Fruit fly (Drosophila melanogaster) whole organism, embryonic: ENCODE results near the gene Fife.
A peak's percentile ranks its signal among the peaks of the same experiment; 100 is the strongest.

ENCODE experiments used
- B-H1 ChIP-seq: fragments of 200-800 bp; sonication (Bioruptor generic); IDR thresholded peaks from 3 replicates; pipeline ENCODE4 v1.3.6; 2022; ENCODE audit warnings: missing biosample characterization, missing genetic modification characterization
- CG10543 ChIP-seq: fragments of 200-800 bp; sonication (Bioruptor generic); optimal IDR thresholded peaks from 3 replicates; lab custom pipeline; 2017; ENCODE audit warnings: missing biosample characterization, mild to moderate bottlenecking, missing genetic modification characterization, moderate library complexity
- CG10979 ChIP-seq: fragments of 200-800 bp; sonication (Bioruptor generic); optimal IDR thresholded peaks from 2 replicates; lab custom pipeline; 2018; ENCODE audit warnings: missing biosample characterization, mild to moderate bottlenecking, missing genetic modification characterization, moderate library complexity
- CG11085 ChIP-seq: fragments of 200-800 bp; sonication (Bioruptor generic); IDR thresholded peaks from 2 replicates; pipeline ENCODE4 v1.3.6; 2022; ENCODE audit warnings: missing biosample characterization, missing genetic modification characterization
- CG12659 ChIP-seq: fragments of 200-800 bp; sonication (Bioruptor generic); optimal IDR thresholded peaks from 3 replicates; lab custom pipeline; 2017; ENCODE audit warnings: mild to moderate bottlenecking, missing biosample characterization, missing genetic modification reagents, missing genetic modification characterization
- CG13624 ChIP-seq: fragments of 200-800 bp; sonication (Bioruptor generic); optimal IDR thresholded peaks from 2 replicates; lab custom pipeline; 2016; ENCODE audit warnings: missing biosample characterization, missing genetic modification characterization
- CG17359 ChIP-seq: fragments of 200-800 bp; sonication (Bioruptor generic); optimal IDR thresholded peaks from 3 replicates; lab custom pipeline; 2018; ENCODE audit warnings: missing biosample characterization, mild to moderate bottlenecking, missing genetic modification characterization, moderate library complexity
- CG17361 ChIP-seq: fragments of 200-800 bp; sonication (Bioruptor generic); IDR thresholded peaks from 3 replicates; pipeline ENCODE4 v1.3.6; 2022; ENCODE audit warnings: missing biosample characterization, missing genetic modification characterization
- CG18476 ChIP-seq: fragments of 200-800 bp; sonication (Bioruptor generic); optimal IDR thresholded peaks from 2 replicates; lab custom pipeline; 2016; ENCODE audit warnings: missing biosample characterization, mild to moderate bottlenecking, missing genetic modification characterization
- CG2120 ChIP-seq: fragments of 200-800 bp; sonication (Bioruptor generic); optimal IDR thresholded peaks from 3 replicates; lab custom pipeline; 2016; ENCODE audit warnings: missing biosample characterization, missing genetic modification characterization
- CG2712 ChIP-seq: fragments of 200-800 bp; optimal IDR thresholded peaks from 3 replicates; lab custom pipeline; 2019; ENCODE audit warnings: missing biosample characterization, mild to moderate bottlenecking, missing genetic modification characterization, moderate library complexity
- CG32772 ChIP-seq: fragments of 200-800 bp; sonication (Bioruptor generic); IDR thresholded peaks from 2 replicates; pipeline ENCODE4 v1.3.6; 2022; ENCODE audit warnings: missing biosample characterization, missing genetic modification characterization
- CG3726 ChIP-seq: fragments of 200-800 bp; sonication (Bioruptor generic); IDR thresholded peaks from 3 replicates; pipeline ENCODE4, ENCODE4 v1.3.6; 2022; ENCODE audit warnings: missing biosample characterization, missing genetic modification characterization
- CG4282 ChIP-seq: fragments of 200-800 bp; sonication (Bioruptor generic); optimal IDR thresholded peaks from 2 replicates; lab custom pipeline; 2016; ENCODE audit warnings: missing biosample characterization, missing genetic modification characterization
- CG6272 ChIP-seq: fragments of 200-800 bp; sonication (Bioruptor generic); IDR thresholded peaks from 2 replicates; pipeline ENCODE4 v1.3.6; 2022; ENCODE audit warnings: missing biosample characterization, missing genetic modification characterization
- CG7357 ChIP-seq: fragments of 200-800 bp; sonication (Bioruptor generic); IDR thresholded peaks from 3 replicates; pipeline ENCODE4 v1.3.6; 2022; ENCODE audit warnings: missing biosample characterization, missing genetic modification characterization
- CG7963 ChIP-seq: fragments of 200-800 bp; sonication (Bioruptor generic); IDR thresholded peaks from 3 replicates; pipeline ENCODE4 v1.3.6; 2022; ENCODE audit warnings: missing biosample characterization, missing genetic modification characterization; ENCODE audit not compliant: partially characterized antibody
- CG7987 ChIP-seq: fragments of 200-800 bp; sonication (Bioruptor generic); optimal IDR thresholded peaks from 2 replicates; lab custom pipeline; 2018; ENCODE audit warnings: missing biosample characterization, mild to moderate bottlenecking, missing genetic modification characterization, moderate library complexity
- CG8089 ChIP-seq: fragments of 200-800 bp; sonication (Bioruptor generic); optimal IDR thresholded peaks from 3 replicates; lab custom pipeline; 2016; ENCODE audit warnings: missing biosample characterization, missing genetic modification characterization
- CG8290 ChIP-seq, 3 experiments: fragments of 200-800 bp; sonication (Bioruptor generic); optimal IDR thresholded peaks; 2 replicates each; lab custom pipeline; 2016 to 2019; ENCODE audit warnings: missing biosample characterization in 3 of 3, missing genetic modification characterization in 3 of 3, mild to moderate bottlenecking in 2 of 3, moderate library complexity in 1 of 3
- CG9609 ChIP-seq: fragments of 200-800 bp; sonication (Bioruptor generic); optimal IDR thresholded peaks from 3 replicates; lab custom pipeline; 2016; ENCODE audit warnings: missing biosample characterization, missing genetic modification characterization
- CG9817 ChIP-seq: fragments of 200-800 bp; sonication (Bioruptor generic); optimal IDR thresholded peaks from 2 replicates; lab custom pipeline; 2018; ENCODE audit warnings: missing biosample characterization, mild to moderate bottlenecking, missing genetic modification characterization, moderate library complexity
- E2f2 ChIP-seq: fragments of 200-800 bp; sonication (Bioruptor generic); IDR thresholded peaks from 2 replicates; pipeline ENCODE4 v1.3.6; 2022; ENCODE audit warnings: missing biosample characterization, missing genetic modification characterization
- Elba2 ChIP-seq: fragments of 200-800 bp; sonication (Bioruptor generic); optimal IDR thresholded peaks from 3 replicates; lab custom pipeline; 2016; ENCODE audit warnings: missing biosample characterization, missing genetic modification characterization
- HLH3B ChIP-seq: fragments of 200-800 bp; sonication (Bioruptor generic); IDR thresholded peaks from 2 replicates; pipeline ENCODE4 v1.3.6; 2022; ENCODE audit warnings: missing biosample characterization, missing genetic modification characterization
- Hr51 ChIP-seq, 2 experiments: fragments of 200-800 bp; sonication (Bioruptor generic); optimal IDR thresholded peaks; 2 replicates in 1 of 2; 3 replicates in 1 of 2; lab custom pipeline; 2016 to 2018; ENCODE audit warnings: missing biosample characterization in 2 of 2, missing genetic modification characterization in 2 of 2, mild to moderate bottlenecking in 1 of 2, moderate library complexity in 1 of 2
- Myb ChIP-seq: fragments of 200-800 bp; sonication (Bioruptor generic); optimal IDR thresholded peaks from 2 replicates; lab custom pipeline; 2016; ENCODE audit warnings: missing biosample characterization, missing genetic modification characterization
- NC2α ChIP-seq: fragments of 200-800 bp; sonication (Bioruptor generic); optimal IDR thresholded peaks from 2 replicates; lab custom pipeline; 2016; ENCODE audit warnings: missing biosample characterization, missing genetic modification characterization
- Optix ChIP-seq: fragments of 200-800 bp; sonication (Bioruptor generic); IDR thresholded peaks from 3 replicates; pipeline ENCODE4 v1.3.6; 2022; ENCODE audit warnings: missing biosample characterization, missing genetic modification characterization
- Side ChIP-seq: fragments of 200-800 bp; sonication (Bioruptor generic); optimal IDR thresholded peaks from 2 replicates; lab custom pipeline; 2016; ENCODE audit warnings: missing biosample characterization, missing genetic modification characterization
- Sox102F ChIP-seq: fragments of 200-800 bp; sonication (Bioruptor generic); optimal IDR thresholded peaks from 2 replicates; lab custom pipeline; 2018; ENCODE audit warnings: missing biosample characterization, mild to moderate bottlenecking, missing genetic modification characterization, moderate library complexity
- Xrp1 ChIP-seq: fragments of 200-800 bp; sonication (Bioruptor generic); IDR thresholded peaks from 2 replicates; pipeline ENCODE4 v1.3.6; 2022; ENCODE audit warnings: missing biosample characterization, missing genetic modification characterization
- ab ChIP-seq: fragments of 200-800 bp; sonication (Bioruptor generic); optimal IDR thresholded peaks from 2 replicates; lab custom pipeline; 2016; ENCODE audit warnings: missing biosample characterization, missing genetic modification characterization
- aop ChIP-seq: fragments of 200-800 bp; sonication (Bioruptor generic); IDR thresholded peaks from 2 replicates; pipeline ENCODE4 v1.3.6; 2022; ENCODE audit warnings: missing biosample characterization, missing genetic modification characterization
- bbx ChIP-seq: fragments of 200-800 bp; sonication (Bioruptor generic); IDR thresholded peaks from 2 replicates; pipeline ENCODE4 v1.3.6; 2022; ENCODE audit warnings: missing biosample characterization, missing genetic modification characterization; ENCODE audit not compliant: partially characterized antibody
- bowl ChIP-seq: fragments of 200-800 bp; sonication (Bioruptor generic); IDR thresholded peaks from 2 replicates; pipeline ENCODE4 v1.3.6; 2022; ENCODE audit warnings: missing biosample characterization, missing genetic modification characterization
- cas ChIP-seq: fragments of 200-800 bp; sonication (Bioruptor generic); IDR thresholded peaks from 2 replicates; pipeline ENCODE4 v1.3.6; 2022; ENCODE audit warnings: missing biosample characterization, missing genetic modification characterization
- cwo ChIP-seq: fragments of 200-800 bp; sonication (Bioruptor generic); optimal IDR thresholded peaks from 3 replicates; lab custom pipeline; 2017; ENCODE audit warnings: missing biosample characterization, missing genetic modification characterization, mild to moderate bottlenecking, moderate library complexity, missing genetic modification reagents
- dysf ChIP-seq: fragments of 200-800 bp; sonication (Bioruptor generic); IDR thresholded peaks from 3 replicates; pipeline ENCODE4 v1.3.6; 2022; ENCODE audit warnings: missing biosample characterization, missing genetic modification characterization
- jing ChIP-seq: fragments of 200-800 bp; sonication (Bioruptor generic); optimal IDR thresholded peaks from 2 replicates; lab custom pipeline; 2018; ENCODE audit warnings: missing biosample characterization, mild to moderate bottlenecking, missing genetic modification characterization
- prd ChIP-seq, 3 experiments: fragments of >200 bp in 2 of 3; fragments of 200-800 bp in 1 of 3; sonication (Bioruptor generic) in 1 of 3; optimal IDR thresholded peaks in 2 of 3; IDR thresholded peaks in 1 of 3; 2 replicates in 2 of 3; 3 replicates in 1 of 3; pipeline versions ENCODE4 v1.3.6 to Lab custom; 2017 to 2022; ENCODE audit warnings: missing biosample characterization in 1 of 3, missing genetic modification characterization in 1 of 3
- repo ChIP-seq: fragments of 200-800 bp; sonication (Bioruptor generic); optimal IDR thresholded peaks from 2 replicates; lab custom pipeline; 2016; ENCODE audit warnings: missing biosample characterization, missing genetic modification characterization
- sd ChIP-seq: fragments of 200-800 bp; sonication (Bioruptor generic); optimal IDR thresholded peaks from 3 replicates; lab custom pipeline; 2018; ENCODE audit warnings: missing biosample characterization, mild to moderate bottlenecking, missing genetic modification characterization, moderate library complexity
- sna ChIP-seq: fragments of 200-800 bp; sonication (Bioruptor generic); IDR thresholded peaks from 2 replicates; pipeline ENCODE4 v1.3.6; 2022; ENCODE audit warnings: missing biosample characterization, missing genetic modification characterization; ENCODE audit not compliant: partially characterized antibody
- tio ChIP-seq: fragments of 200-800 bp; sonication (Bioruptor generic); optimal IDR thresholded peaks from 2 replicates; lab custom pipeline; 2017; ENCODE audit warnings: missing biosample characterization, missing genetic modification characterization, inconsistent platforms
- toy ChIP-seq: fragments of 200-800 bp; sonication (Bioruptor generic); IDR thresholded peaks from 2 replicates; pipeline ENCODE4 v1.3.6; 2022; ENCODE audit warnings: missing biosample characterization, missing genetic modification characterization
- trh ChIP-seq: fragments of 200-800 bp; sonication (Bioruptor generic); optimal IDR thresholded peaks from 2 replicates; lab custom pipeline; 2016; ENCODE audit warnings: missing biosample characterization, missing genetic modification characterization
- vnd ChIP-seq: fragments of 200-800 bp; sonication (Bioruptor generic); IDR thresholded peaks from 3 replicates; pipeline ENCODE4 v1.3.6; 2022; ENCODE audit warnings: missing biosample characterization, missing genetic modification characterization; ENCODE audit not compliant: partially characterized antibody
- zen2 ChIP-seq: fragments of 200-800 bp; sonication (Bioruptor generic); IDR thresholded peaks from 3 replicates; pipeline ENCODE4 v1.3.6; 2022; ENCODE audit warnings: missing biosample characterization, missing genetic modification characterization; ENCODE audit not compliant: partially characterized antibody

The Fife gene

DNA sequence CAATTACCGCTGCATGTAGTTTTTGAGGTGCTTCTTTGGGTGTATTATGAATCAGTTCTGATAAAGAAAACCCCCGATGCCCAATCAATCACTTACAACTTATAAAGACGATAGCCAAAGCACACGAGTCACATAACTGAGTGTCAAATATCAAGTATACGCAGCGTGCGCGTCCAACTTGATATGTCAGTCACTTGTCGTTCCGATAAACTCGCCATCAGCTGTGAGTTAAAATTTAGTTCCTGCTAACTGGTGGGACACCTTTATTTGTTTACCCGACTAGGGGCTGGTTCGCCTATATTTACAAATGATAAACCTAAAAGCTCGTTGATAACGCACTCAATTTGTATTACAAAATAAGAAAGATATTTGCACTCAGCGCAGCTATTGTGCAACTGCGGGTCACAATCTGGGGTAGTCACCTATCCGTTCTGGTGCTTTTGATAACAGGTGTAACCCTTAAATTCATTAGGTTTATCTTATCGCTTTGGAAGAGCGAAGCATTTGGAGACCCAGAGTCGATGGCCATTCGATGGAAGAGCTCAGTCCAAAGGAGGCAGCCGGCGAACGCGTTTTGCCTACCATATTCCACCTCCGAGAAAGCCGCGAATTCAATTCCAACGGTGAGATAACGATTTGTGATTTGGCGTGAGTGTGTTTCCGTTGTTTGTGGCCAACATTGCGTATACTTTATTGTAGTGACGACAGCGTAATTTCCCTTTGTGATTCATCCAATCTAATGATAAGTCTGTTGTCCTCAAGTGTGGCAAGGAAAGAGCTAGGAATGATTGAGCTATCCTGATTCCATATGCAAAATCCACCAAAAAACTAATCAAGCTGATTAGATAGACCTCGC lies 63.7 kb downstream of the Fife start, which contains the start of gene CG1246 (continued):
- TF ChIP-seq trh (GFP tag; lab: Kevin White, UChicago) = no peak
- TF ChIP-seq sna (GFP tag; lab: Robert Waterston, UW) = no peak
- TF ChIP-seq Optix (GFP tag; lab: Robert Waterston, UW) = no peak
- no peak for TF ChIP-seq aop (GFP tag; lab: Robert Waterston, UW)
- no peak for TF ChIP-seq dysf (GFP tag; lab: Robert Waterston, UW)
- TF ChIP-seq Xrp1 (GFP tag; lab: Robert Waterston, UW) = no peak
- no peak for TF ChIP-seq bbx (GFP tag; lab: Robert Waterston, UW)
- TF ChIP-seq CG12659 (GFP tag; lab: Kevin White, UChicago) = no peak
- no peak for TF ChIP-seq CG2120 (GFP tag; lab: Kevin White, UChicago)
- no peak for TF ChIP-seq CG7987 (GFP tag; lab: Kevin White, UChicago)
- TF ChIP-seq CG10979 (tag; lab: Kevin White, UChicago) = peak; percentile 8
- TF ChIP-seq CG13624 (GFP tag; lab: Kevin White, UChicago) = no peak
- no peak for TF ChIP-seq CG18476 (GFP tag; lab: Kevin White, UChicago)
- no peak for TF ChIP-seq CG9817
- no peak for TF ChIP-seq Myb (GFP tag; lab: Kevin White, UChicago)
- no peak for TF ChIP-seq CG7963 (GFP tag; lab: Robert Waterston, UW)
- TF ChIP-seq CG10543 (GFP tag; lab: Kevin White, UChicago) = peak; percentile 50
- TF ChIP-seq Elba2 = no peak
- no peak for TF ChIP-seq tio (GFP tag; lab: Kevin White, UChicago)
- no peak for TF ChIP-seq Hr51 (GFP tag; optimal IDR thresholded peaks at IDR 0.05; lab: Kevin White, UChicago)
- TF ChIP-seq toy (GFP tag; lab: Robert Waterston, UW) = no peak
- no peak for TF ChIP-seq ab
- TF ChIP-seq NC2α = no peak
- no peak for TF ChIP-seq CG9609 (GFP tag; lab: Kevin White, UChicago)
- no peak for TF ChIP-seq prd (optimal IDR thresholded peaks at IDR 0.05; lab: Kevin White, UChicago)
- no peak for TF ChIP-seq prd (GFP tag; IDR thresholded peaks at IDR 0.05; lab: Robert Waterston, UW)
- TF ChIP-seq CG8290 (GFP tag; optimal IDR thresholded peaks at IDR 0.05; lab: Kevin White, UChicago) = no peak
- no peak for TF ChIP-seq CG8290 (tag; optimal IDR thresholded peaks at IDR 0.05; lab: Kevin White, UChicago)
- TF ChIP-seq repo = no peak
- TF ChIP-seq jing (GFP tag; lab: Kevin White, UChicago) = no peak
- TF ChIP-seq CG8089 (GFP tag; lab: Kevin White, UChicago) = no peak
- no peak for TF ChIP-seq vnd (GFP tag; lab: Robert Waterston, UW)
- 0 out of 3 replicates have a peak, but pooled peaks have one; percentile 12 for TF ChIP-seq zen2 (GFP tag; lab: Robert Waterston, UW)
- no peak for TF ChIP-seq CG11085 (GFP tag; lab: Robert Waterston, UW)
- TF ChIP-seq CG4282 (GFP tag; lab: Kevin White, UChicago) = no peak
- TF ChIP-seq sd (tag; lab: Kevin White, UChicago) = peak; percentile 61
- no peak for TF ChIP-seq E2f2 (GFP tag; lab: Robert Waterston, UW)
- TF ChIP-seq CG17359 (tag; lab: Kevin White, UChicago) = no peak
- TF ChIP-seq CG6272 = no peak
- TF ChIP-seq bowl (GFP tag; lab: Robert Waterston, UW) = no peak
- no peak for TF ChIP-seq Sox102F (GFP tag; lab: Kevin White, UChicago)
- no peak for TF ChIP-seq CG32772 (GFP tag; lab: Robert Waterston, UW)
- no peak for TF ChIP-seq CG17361 (GFP tag; lab: Robert Waterston, UW)
- TF ChIP-seq CG2712 (tag; lab: Kevin White, UChicago) = no peak
- TF ChIP-seq cwo (GFP tag; lab: Kevin White, UChicago) = peak; percentile 13
- TF ChIP-seq Side (GFP tag; lab: Kevin White, UChicago) = no peak
- no peak for TF ChIP-seq cas (GFP tag; lab: Robert Waterston, UW)
- TF ChIP-seq HLH3B (GFP tag; lab: Robert Waterston, UW) = no peak; the same call in 1 of the 2 replicates
- no peak for TF ChIP-seq CG7357 (GFP tag; lab: Robert Waterston, UW)
- no peak for TF ChIP-seq B-H1 (GFP tag; lab: Robert Waterston, UW)
- TF ChIP-seq CG3726 = no peak
